Fruit fly (Drosophila melanogaster) Kc167 (cell line): ENCODE results near the gene Brd8.

Experiments
- Sin3A ChIP-seq: fragments of >200 bp; optimal IDR thresholded peaks from 2 replicates; lab custom pipeline; 2018; ENCODE audit warnings: missing external identifiers
- h ChIP-seq: fragments of >200 bp; optimal IDR thresholded peaks from 3 replicates; lab custom pipeline; 2018; ENCODE audit warnings: missing external identifiers
- insv ChIP-seq: fragments of >200 bp; optimal IDR thresholded peaks from 3 replicates; lab custom pipeline; 2018; ENCODE audit warnings: missing external identifiers
- psq ChIP-seq: fragments of >200 bp; optimal IDR thresholded peaks from 2 replicates; lab custom pipeline; 2017; ENCODE audit warnings: missing external identifiers
- ttk ChIP-seq: sonication (Bioruptor generic); optimal IDR thresholded peaks from 2 replicates; lab custom pipeline; 2017; ENCODE audit warnings: missing external identifiers

dm6 chr3R:29198299-29198698, 25.0 kb upstream of the Brd8 start:
- TF ChIP-seq h (no peak), psq (lab: Kevin White, UChicago) (no peak), Sin3A (no peak), insv (lab: Kevin White, UChicago) (no peak), ttk (lab: Kevin White, UChicago) (no peak)
